Worm (Caenorhabditis elegans): Measurements from ENCODE around the gene npr-12.

Gene npr-12

DNA sequence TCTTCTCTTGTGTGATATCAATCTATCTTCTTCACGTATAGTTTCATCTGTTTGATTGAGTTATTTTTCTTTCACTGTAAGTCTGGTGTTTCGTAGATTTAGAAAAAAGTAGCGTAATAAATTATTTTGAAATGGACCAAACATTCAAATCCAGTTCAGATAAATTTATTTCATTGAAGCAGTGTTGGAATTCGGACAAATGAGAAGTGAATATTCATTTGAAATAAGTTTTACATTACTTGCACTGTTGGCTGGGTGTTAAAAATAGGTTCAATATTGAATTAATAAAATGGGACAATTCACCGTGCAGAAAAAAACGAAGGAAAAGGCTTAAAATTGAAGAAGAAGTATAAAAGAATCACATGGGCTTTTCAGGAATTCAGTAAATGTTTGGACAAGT is 41.2 kb upstream of the npr-12 start:
- TF ChIP-seq ham-2 (GFP tag; optimal IDR thresholded peaks at IDR 0.05) (no peak), lin-32 (GFP tag; optimal IDR thresholded peaks at IDR 0.05) (no peak), ceh-39 (tag; optimal IDR thresholded peaks at IDR 0.05) (no peak), hlh-1 (tag; optimal IDR thresholded peaks at IDR 0.05) (no peak), drap-1 (GFP tag; optimal IDR thresholded peaks at IDR 0.05) (no peak), elt-3 (tag; optimal IDR thresholded peaks at IDR 0.05) (no peak), ceh-83 (GFP tag; optimal IDR thresholded peaks at IDR 0.05) (no peak), ceh-43 (GFP tag; optimal IDR thresholded peaks at IDR 0.05) (no peak), zip-8 (tag; optimal IDR thresholded peaks at IDR 0.05) (no peak), mep-1 (tag; optimal IDR thresholded peaks at IDR 0.05) (no peak), mab-5 (tag; optimal IDR thresholded peaks at IDR 0.05) (no peak), unc-62 (GFP tag; optimal IDR thresholded peaks at IDR 0.05) (no peak), nhr-237 (tag; optimal IDR thresholded peaks at IDR 0.05) (no peak), sem-2 (GFP tag; optimal IDR thresholded peaks at IDR 0.05) (no peak)

DNA sequence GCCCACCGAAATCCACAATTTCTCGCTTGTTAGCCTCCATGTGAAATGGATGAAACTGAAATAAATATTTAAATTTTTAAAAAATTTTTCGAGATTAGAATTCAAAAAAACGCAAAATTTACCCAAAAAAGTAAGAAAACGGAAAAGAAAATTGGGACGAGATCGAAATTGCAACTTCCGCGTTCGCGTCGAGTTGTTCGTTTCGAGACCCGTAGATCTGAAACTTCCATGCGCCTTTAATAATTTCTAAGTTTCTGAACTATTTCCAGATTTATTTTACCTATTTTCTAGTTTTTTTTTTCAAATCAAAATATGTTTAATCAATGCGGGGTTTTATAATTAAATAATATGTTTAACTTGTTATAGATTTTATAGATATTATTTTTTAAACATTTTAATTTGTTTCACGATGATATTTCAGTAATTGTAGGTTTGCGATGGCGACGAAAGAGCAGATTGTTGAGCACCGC is 39.7 kb upstream of the npr-12 start, which contains the start of the genes pgl-1 and him-3:
Gene pgl-1, minus strand, starts transcription at position 230 of the 470 bp plus-strand sequence.
Gene him-3, plus strand, starts transcription at position 420 of the 470 bp plus-strand sequence.
- TF ChIP-seq lin-32 (GFP tag; optimal IDR thresholded peaks at IDR 0.05) (no peak), nhr-2 (tag; optimal IDR thresholded peaks at IDR 0.05) (no peak), elt-1 (tag; optimal IDR thresholded peaks at IDR 0.05; ENCODE audit: borderline replicate concordance, insufficient read depth) (no peak), lsy-2 (tag; optimal IDR thresholded peaks at IDR 0.05) (no peak), drap-1 (GFP tag; optimal IDR thresholded peaks at IDR 0.05) (no peak), ceh-39 (tag; optimal IDR thresholded peaks at IDR 0.05) (no peak), unc-39 (tag; optimal IDR thresholded peaks at IDR 0.05) (no peak), elt-3 (tag; optimal IDR thresholded peaks at IDR 0.05) (no peak)

DNA sequence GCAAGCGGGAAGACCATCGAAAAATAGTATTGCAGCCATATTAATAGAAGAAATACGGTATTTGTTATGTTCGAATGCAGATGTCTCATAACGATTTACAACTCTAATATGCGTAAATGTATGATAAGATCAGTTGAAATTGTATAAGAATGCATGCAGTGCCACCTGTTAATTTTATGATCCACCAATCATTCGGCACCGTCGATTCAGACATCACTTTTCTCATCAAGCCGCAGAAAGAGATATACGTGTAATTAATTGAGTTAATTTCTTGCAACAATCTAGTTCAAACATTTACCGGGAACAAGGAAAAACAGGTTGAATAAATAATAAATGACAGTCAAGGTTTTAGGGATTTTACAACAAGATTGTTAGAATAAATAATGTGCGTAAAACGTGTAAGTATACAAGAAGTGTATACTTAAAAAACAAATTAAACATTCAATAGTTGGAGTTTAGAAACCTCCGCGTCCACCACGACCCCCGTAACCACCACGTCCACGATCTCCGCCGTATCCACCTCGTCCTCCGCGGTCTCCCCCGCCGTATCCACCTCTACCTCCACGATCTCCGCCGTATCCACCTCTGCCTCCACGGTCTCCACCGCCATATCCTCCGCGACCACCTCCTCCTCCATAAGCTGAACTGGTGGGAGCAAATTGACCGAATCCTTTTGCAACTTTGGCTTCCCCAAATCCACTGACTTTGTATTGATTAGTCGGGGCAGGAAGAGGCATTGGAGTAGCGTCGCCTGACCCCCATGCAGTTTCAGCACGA is 36.9 kb upstream of the npr-12 start:
- TF ChIP-seq mep-1 (tag; optimal IDR thresholded peaks at IDR 0.05) (no peak), unc-39 (tag; optimal IDR thresholded peaks at IDR 0.05) (no peak), drap-1 (GFP tag; optimal IDR thresholded peaks at IDR 0.05) (no peak), sptf-1 (tag; optimal IDR thresholded peaks at IDR 0.05) (no peak), elt-1 (tag; optimal IDR thresholded peaks at IDR 0.05; ENCODE audit: borderline replicate concordance, insufficient read depth) (no peak), M03D4.4 (tag; optimal IDR thresholded peaks at IDR 0.05) (no peak), lin-32 (GFP tag; optimal IDR thresholded peaks at IDR 0.05) (no peak), nhr-28 (tag; optimal IDR thresholded peaks at IDR 0.05) (no peak), tbx-8 (GFP tag; optimal IDR thresholded peaks at IDR 0.05) (no peak), sem-2 (GFP tag; optimal IDR thresholded peaks at IDR 0.05) (no peak), ceh-83 (GFP tag; optimal IDR thresholded peaks at IDR 0.05) (no peak), ces-1 (GFP tag; optimal IDR thresholded peaks at IDR 0.05) (no peak)

DNA sequence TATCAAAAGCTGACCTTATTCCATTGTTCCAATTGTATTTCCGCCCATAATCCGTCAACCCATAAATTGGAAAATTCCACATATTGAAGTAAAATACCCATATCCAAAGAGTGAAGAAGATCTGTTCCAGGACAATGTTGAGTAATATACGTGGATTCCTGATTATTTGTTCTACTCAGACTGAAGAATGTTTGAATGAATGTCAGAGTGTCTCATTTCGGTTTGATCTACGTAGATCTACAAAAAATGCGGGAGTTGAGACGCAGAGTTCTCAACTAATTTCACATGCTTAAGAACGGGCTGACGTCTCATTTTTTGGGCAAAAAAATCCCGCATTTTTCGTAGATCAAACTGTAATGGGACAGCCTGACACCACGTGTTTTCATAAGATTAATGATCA is 35.0 kb upstream of the npr-12 start, which contains the start of gene nhr-249:
Gene nhr-249, minus strand, starts transcription at position 101 of the 400 bp plus-strand sequence.
- no peak for TF ChIP-seq hlh-1 (tag; optimal IDR thresholded peaks at IDR 0.05)
- no peak for TF ChIP-seq nhr-76 (tag; optimal IDR thresholded peaks at IDR 0.05)
- no peak for TF ChIP-seq sptf-1 (tag; optimal IDR thresholded peaks at IDR 0.05)
- no peak for TF ChIP-seq snpc-4 (tag; optimal IDR thresholded peaks at IDR 0.05)
- no peak for TF ChIP-seq tbx-8 (GFP tag; optimal IDR thresholded peaks at IDR 0.05)
- TF ChIP-seq sem-2 (GFP tag; optimal IDR thresholded peaks at IDR 0.05) = no peak
- TF ChIP-seq zip-8 (tag; optimal IDR thresholded peaks at IDR 0.05) = no peak
- no peak for TF ChIP-seq ceh-39 (tag; optimal IDR thresholded peaks at IDR 0.05)
- no peak for TF ChIP-seq pha-4 (tag; optimal IDR thresholded peaks at IDR 0.05)
- no peak for TF ChIP-seq lsy-2 (tag; optimal IDR thresholded peaks at IDR 0.05)
- no peak for TF ChIP-seq ceh-83 (GFP tag; optimal IDR thresholded peaks at IDR 0.05)
- TF ChIP-seq ztf-11 (tag; optimal IDR thresholded peaks at IDR 0.05) = no peak
- no peak for TF ChIP-seq unc-62 (GFP tag; optimal IDR thresholded peaks at IDR 0.05)
- TF ChIP-seq lin-13 (tag; optimal IDR thresholded peaks at IDR 0.05) = no peak
- TF ChIP-seq unc-120 (tag; optimal IDR thresholded peaks at IDR 0.05; ENCODE audit: poor library complexity, severe bottlenecking) = no peak
- no peak for TF ChIP-seq mab-5 (tag; optimal IDR thresholded peaks at IDR 0.05)

DNA sequence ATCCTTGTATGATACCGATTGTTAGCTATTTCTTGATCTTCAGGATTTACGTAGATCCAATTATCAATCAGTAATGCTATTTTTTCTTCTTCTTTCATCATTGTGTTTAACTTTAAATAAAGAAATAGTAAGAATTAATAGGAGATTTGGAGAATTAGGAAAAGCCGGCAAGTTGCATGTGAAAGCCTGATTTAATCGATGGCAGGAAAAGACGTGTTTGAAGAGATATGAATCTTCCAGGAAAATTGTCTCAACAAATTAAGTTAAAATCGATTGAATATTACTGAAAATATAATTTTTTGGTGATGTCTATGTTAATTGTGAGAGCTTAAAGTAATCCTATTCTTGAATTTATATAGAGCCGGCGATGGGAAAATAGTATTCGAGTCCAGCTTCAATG is 33.8 kb upstream of the npr-12 start, which contains the start of gene ZK381.62:
Gene ZK381.62, minus strand, starts transcription at position 101 of the 400 bp plus-strand sequence.
- no peak for TF ChIP-seq nhr-237 (tag; optimal IDR thresholded peaks at IDR 0.05)
- no peak for TF ChIP-seq tbx-8 (GFP tag; optimal IDR thresholded peaks at IDR 0.05)
- no peak for TF ChIP-seq sptf-1 (tag; optimal IDR thresholded peaks at IDR 0.05)
- no peak for TF ChIP-seq cnd-1 (tag; optimal IDR thresholded peaks at IDR 0.05)
- TF ChIP-seq nhr-2 (tag; optimal IDR thresholded peaks at IDR 0.05) = no peak
- no peak for TF ChIP-seq mls-2 (tag; optimal IDR thresholded peaks at IDR 0.05)
- no peak for TF ChIP-seq mep-1 (tag; optimal IDR thresholded peaks at IDR 0.05)
- TF ChIP-seq unc-39 (tag; optimal IDR thresholded peaks at IDR 0.05) = no peak
- TF ChIP-seq nhr-28 (tag; optimal IDR thresholded peaks at IDR 0.05) = no peak
- TF ChIP-seq ceh-83 (GFP tag; optimal IDR thresholded peaks at IDR 0.05) = no peak
- no peak for TF ChIP-seq lsy-2 (tag; optimal IDR thresholded peaks at IDR 0.05)
- no peak for TF ChIP-seq drap-1 (GFP tag; optimal IDR thresholded peaks at IDR 0.05)
- no peak for TF ChIP-seq blmp-1 (tag; optimal IDR thresholded peaks at IDR 0.05)
- no peak for TF ChIP-seq zip-8 (tag; optimal IDR thresholded peaks at IDR 0.05)

Measured in whole organism, mixed stage, embryonic.